Fruit fly (Drosophila melanogaster): Measurements from ENCODE around the gene CG1113.

Gene CG1113

dm6 chr3R:5283360-5283963 lies 30.5 kb downstream of the CG1113 start (continued):
- TF ChIP-seq chm (GFP tag; IDR thresholded peaks at IDR 0.05): peak; percentile 72
- TF ChIP-seq shn (GFP tag; optimal IDR thresholded peaks at IDR 0.05): peak; percentile 91
- TF ChIP-seq Gsc (GFP tag; IDR thresholded peaks at IDR 0.05): no peak
- TF ChIP-seq CG7556 (GFP tag; optimal IDR thresholded peaks at IDR 0.05): peak; percentile 96
- TF ChIP-seq CG13424 (tag; optimal IDR thresholded peaks at IDR 0.05): peak; percentile 94
- TF ChIP-seq Stat92E (GFP tag; optimal IDR thresholded peaks at IDR 0.05): peak in 1 of 3 experiments; percentile 10
- no peak for TF ChIP-seq unc-4 (GFP tag; IDR thresholded peaks at IDR 0.05; ENCODE audit: partially characterized antibody)
- TF ChIP-seq gcm (GFP tag; optimal IDR thresholded peaks at IDR 0.05): peak; percentile 90
- TF ChIP-seq CG11085 (GFP tag; IDR thresholded peaks at IDR 0.05): peak; percentile 67
- peak; percentile 88 for TF ChIP-seq CG12236 (GFP tag; optimal IDR thresholded peaks at IDR 0.05)
- peak; percentile 61; the same call in 2 of the 3 replicates for TF ChIP-seq so (GFP tag; IDR thresholded peaks at IDR 0.05)
- peak; percentile 95 for TF ChIP-seq CG3281 (GFP tag; optimal IDR thresholded peaks at IDR 0.05)
- peak; percentile 84 for TF ChIP-seq Xrp1 (GFP tag; IDR thresholded peaks at IDR 0.05)
- TF ChIP-seq CG4360 (GFP tag; IDR thresholded peaks at IDR 0.05): 0 out of 2 replicates have a peak, but pooled peaks have one; percentile 21
- no peak for TF ChIP-seq CG43689 (GFP tag; IDR thresholded peaks at IDR 0.05)
- peak; percentile 63 for TF ChIP-seq CG17802 (tag; optimal IDR thresholded peaks at IDR 0.05)
- TF ChIP-seq NC2α (GFP tag; optimal IDR thresholded peaks at IDR 0.05): peak; percentile 78
- TF ChIP-seq CG4854 (GFP tag; optimal IDR thresholded peaks at IDR 0.05): peak; percentile 91
- TF ChIP-seq Hsf (GFP tag; optimal IDR thresholded peaks at IDR 0.05): peak; percentile 92
- peak; percentile 46 for TF ChIP-seq Adf1 (GFP tag; IDR thresholded peaks at IDR 0.05)
- TF ChIP-seq stwl (tag; optimal IDR thresholded peaks at IDR 0.05): no peak
- peak; percentile 94 for TF ChIP-seq CG13624 (GFP tag; optimal IDR thresholded peaks at IDR 0.05)
- peak; percentile 94 for TF ChIP-seq CG13894 (tag; optimal IDR thresholded peaks at IDR 0.05)
- TF ChIP-seq CG1233 (GFP tag; optimal IDR thresholded peaks at IDR 0.05): peak; percentile 93
- peak; percentile 75 for TF ChIP-seq MTF-1 (GFP tag; optimal IDR thresholded peaks at IDR 0.05; ENCODE audit: borderline replicate concordance)
- peak; percentile 90 for TF ChIP-seq ems (GFP tag; optimal IDR thresholded peaks at IDR 0.05)
- TF ChIP-seq seq (GFP tag; IDR thresholded peaks at IDR 0.05): peak; percentile 91
- TF ChIP-seq bigmax (GFP tag; optimal IDR thresholded peaks at IDR 0.05): no peak
- peak; percentile 89 for TF ChIP-seq lmd (GFP tag; IDR thresholded peaks at IDR 0.05)
- peak; percentile 78 for TF ChIP-seq Deaf1 (tag; optimal IDR thresholded peaks at IDR 0.05)
- no peak for TF ChIP-seq Doc3 (GFP tag; IDR thresholded peaks at IDR 0.05; ENCODE audit: partially characterized antibody)
- TF ChIP-seq CG12071 (GFP tag; optimal IDR thresholded peaks at IDR 0.05): peak; percentile 92
- TF ChIP-seq CG17912 (GFP tag; optimal IDR thresholded peaks at IDR 0.05): peak; percentile 77
- TF ChIP-seq Fer3 (tag; optimal IDR thresholded peaks at IDR 0.05): peak; percentile 91
- TF ChIP-seq CG4730 (GFP tag; IDR thresholded peaks at IDR 0.05): peak; percentile 73
- TF ChIP-seq TFAM (GFP tag; optimal IDR thresholded peaks at IDR 0.05): peak; percentile 41
- peak; percentile 92 for TF ChIP-seq CG17829 (tag; optimal IDR thresholded peaks at IDR 0.05)
- peak; percentile 83 for TF ChIP-seq CG3407 (GFP tag; optimal IDR thresholded peaks at IDR 0.05)
- TF ChIP-seq CG34224 (GFP tag; IDR thresholded peaks at IDR 0.05; ENCODE audit: partially characterized antibody): no peak
- TF ChIP-seq CG7987 (GFP tag; optimal IDR thresholded peaks at IDR 0.05): peak; percentile 79
- peak; percentile 95 for TF ChIP-seq lilli (GFP tag; optimal IDR thresholded peaks at IDR 0.05)
- peak; percentile 63 for TF ChIP-seq nom (GFP tag; optimal IDR thresholded peaks at IDR 0.05)
- TF ChIP-seq CG3163 (GFP tag; optimal IDR thresholded peaks at IDR 0.05): peak; percentile 85
- peak; percentile 84 for TF ChIP-seq luna (GFP tag; optimal IDR thresholded peaks at IDR 0.05)
- TF ChIP-seq cato (GFP tag; optimal IDR thresholded peaks at IDR 0.05; ENCODE audit: borderline replicate concordance): peak; percentile 55
- TF ChIP-seq NK7.1 (GFP tag; optimal IDR thresholded peaks at IDR 0.05): peak; percentile 82
- TF ChIP-seq CG16815 (GFP tag; optimal IDR thresholded peaks at IDR 0.05): peak; percentile 81
- peak; percentile 79 for TF ChIP-seq CG18011 (GFP tag; optimal IDR thresholded peaks at IDR 0.05)
- TF ChIP-seq chinmo (GFP tag; IDR thresholded peaks at IDR 0.05; ENCODE audit: partially characterized antibody): no peak

Measured in whole organism, embryonic.